Fruit fly (Drosophila melanogaster) Kc167 (cell line): Measurements from ENCODE around the gene RpS28a.

Experiments
- Myc ChIP-seq: fragments of >200 bp; optimal IDR thresholded peaks from 2 replicates; lab custom pipeline; 2017; ENCODE audit warnings: missing external identifiers
- Sin3A ChIP-seq: fragments of >200 bp; optimal IDR thresholded peaks from 2 replicates; lab custom pipeline; 2018; ENCODE audit warnings: missing external identifiers
- h ChIP-seq: fragments of >200 bp; optimal IDR thresholded peaks from 3 replicates; lab custom pipeline; 2018; ENCODE audit warnings: missing external identifiers
- insv ChIP-seq: fragments of >200 bp; optimal IDR thresholded peaks from 3 replicates; lab custom pipeline; 2018; ENCODE audit warnings: missing external identifiers
- psq ChIP-seq: fragments of >200 bp; optimal IDR thresholded peaks from 2 replicates; lab custom pipeline; 2017; ENCODE audit warnings: missing external identifiers
- ttk ChIP-seq: sonication (Bioruptor generic); optimal IDR thresholded peaks from 2 replicates; lab custom pipeline; 2017; ENCODE audit warnings: missing external identifiers

dm6 chr3R:30040879-30041278 lies 18.4 kb upstream of the RpS28a start:
- TF ChIP-seq Sin3A (no peak), h (lab: Kevin White, UChicago) (no peak), ttk (lab: Kevin White, UChicago) (no peak), psq (no peak), insv (lab: Kevin White, UChicago) (no peak), Myc (lab: Kevin White, UChicago) (no peak)
